Fruit fly (Drosophila melanogaster): ENCODE measurements around the gene stx.
A peak's percentile ranks its signal among the peaks of the same experiment; 100 is the strongest.

stx gene

dm6 chrX:10768043-10768674 lies 23.4 kb upstream of the stx start, which contains the start of the genes Atg8a and BTBD9 (continued):
- TF ChIP-seq CG31365 (tag; optimal IDR thresholded peaks at IDR 0.05) (no peak), CG2202 (tag; optimal IDR thresholded peaks at IDR 0.05) (no peak), ro (GFP tag; IDR thresholded peaks at IDR 0.05) (no peak), CG33557 (GFP tag; optimal IDR thresholded peaks at IDR 0.05) (no peak), MTF-1 (GFP tag; optimal IDR thresholded peaks at IDR 0.05; ENCODE audit: borderline replicate concordance) (peak; percentile 47), gro (GFP tag; optimal IDR thresholded peaks at IDR 0.05) (peak; percentile 10), eve (GFP tag; optimal IDR thresholded peaks at IDR 0.05) (no peak), CG43689 (GFP tag; IDR thresholded peaks at IDR 0.05) (no peak), lilli (GFP tag; optimal IDR thresholded peaks at IDR 0.05) (peak; percentile 17), chm (GFP tag; IDR thresholded peaks at IDR 0.05) (peak; percentile 29; the same call in 1 of the 2 replicates), Dfd (GFP tag; optimal IDR thresholded peaks at IDR 0.05) (no peak), CG6254 (GFP tag; optimal IDR thresholded peaks at IDR 0.05) (no peak), CG7745 (tag; optimal IDR thresholded peaks at IDR 0.05) (no peak), Max (GFP tag; optimal IDR thresholded peaks at IDR 0.05) (no peak), slbo (GFP tag; IDR thresholded peaks at IDR 0.05) (0 out of 2 replicates have a peak, but pooled peaks have one; percentile 32), Doc3 (GFP tag; IDR thresholded peaks at IDR 0.05; ENCODE audit: partially characterized antibody) (peak; percentile 74), E2f2 (GFP tag; IDR thresholded peaks at IDR 0.05) (peak; percentile 64), gcm2 (GFP tag; optimal IDR thresholded peaks at IDR 0.05) (no peak), bcd (GFP tag; optimal IDR thresholded peaks at IDR 0.05) (peak; percentile 25), C15 (GFP tag; IDR thresholded peaks at IDR 0.05) (no peak), CG17829 (tag; optimal IDR thresholded peaks at IDR 0.05) (peak; percentile 59), nom (GFP tag; optimal IDR thresholded peaks at IDR 0.05) (no peak), Gsc (GFP tag; IDR thresholded peaks at IDR 0.05) (no peak), HLH4C (GFP tag; IDR thresholded peaks at IDR 0.05; ENCODE audit: partially characterized antibody) (peak; percentile 82), MBD-R2 (GFP tag; IDR thresholded peaks at IDR 0.05) (peak; percentile 56), cas (GFP tag; IDR thresholded peaks at IDR 0.05) (no peak), CG16815 (GFP tag; optimal IDR thresholded peaks at IDR 0.05) (no peak), toy (GFP tag; IDR thresholded peaks at IDR 0.05) (no peak), inv (GFP tag; IDR thresholded peaks at IDR 0.05; ENCODE audit: partially characterized antibody) (peak; percentile 59), CG13296 (GFP tag; optimal IDR thresholded peaks at IDR 0.05) (no peak), HmgD (GFP tag; optimal IDR thresholded peaks at IDR 0.05) (peak; percentile 92), crc (GFP tag; optimal IDR thresholded peaks at IDR 0.05) (no peak), CG10274 (GFP tag; optimal IDR thresholded peaks at IDR 0.05) (no peak), CG42726 (GFP tag; IDR thresholded peaks at IDR 0.05; ENCODE audit: partially characterized antibody) (peak; percentile 38), CG10462 (GFP tag; optimal IDR thresholded peaks at IDR 0.05) (no peak), ken (GFP tag; IDR thresholded peaks at IDR 0.05) (no peak), CG30431 (GFP tag; optimal IDR thresholded peaks at IDR 0.05) (no peak), CG10267 (tag; optimal IDR thresholded peaks at IDR 0.05) (peak; percentile 70), D19A (tag; optimal IDR thresholded peaks at IDR 0.05) (no peak), pros (GFP tag; optimal IDR thresholded peaks at IDR 0.05) (no peak), CG7987 (GFP tag; optimal IDR thresholded peaks at IDR 0.05) (peak; percentile 26), prd (optimal IDR thresholded peaks at IDR 0.05) (no peak), prd (GFP tag; IDR thresholded peaks at IDR 0.05) (no peak), CG18011 (GFP tag; optimal IDR thresholded peaks at IDR 0.05) (no peak), H2.0 (GFP tag; IDR thresholded peaks at IDR 0.05) (peak; percentile 5; the same call in 1 of the 2 replicates), CG17568 (GFP tag; optimal IDR thresholded peaks at IDR 0.05) (no peak), Sin3A (optimal IDR thresholded peaks at IDR 0.05) (peak; percentile 97), her (GFP tag; optimal IDR thresholded peaks at IDR 0.05) (peak; percentile 58), CG2120 (GFP tag; optimal IDR thresholded peaks at IDR 0.05) (peak; percentile 64), scrt (GFP tag; optimal IDR thresholded peaks at IDR 0.05) (peak; percentile 3)

Data from whole organism, embryonic.